Worm (Caenorhabditis elegans): ENCODE data around the gene F44D12.2.

F44D12.2 gene

ce11 chrIV:10046005-10046404 lies 28.5 kb upstream of the F44D12.2 start:
- TF ChIP-seq lin-39 (tag; optimal IDR thresholded peaks at IDR 0.05), result peak; percentile 1
- no peak for TF ChIP-seq nfya-1 (tag; optimal IDR thresholded peaks at IDR 0.05; ENCODE audit: insufficient read depth)
- TF ChIP-seq tbx-2 (tag; optimal IDR thresholded peaks at IDR 0.05), result no peak

ce11 chrIV:10042881-10043280 lies 25.3 kb upstream of the F44D12.2 start, which contains the start of gene frk-1:
Gene frk-1, plus strand, starts transcription at chrIV:10043181.
- TF ChIP-seq nhr-67 (tag; optimal IDR thresholded peaks at IDR 0.05) (no peak), nhr-77 (tag; optimal IDR thresholded peaks at IDR 0.05) (no peak), nhr-76 (tag; optimal IDR thresholded peaks at IDR 0.05) (no peak), ztf-4 (tag; optimal IDR thresholded peaks at IDR 0.05) (no peak), zag-1 (tag; optimal IDR thresholded peaks at IDR 0.05) (no peak), ama-1 (optimal IDR thresholded peaks at IDR 0.05) (no peak), nhr-12 (tag; optimal IDR thresholded peaks at IDR 0.05) (no peak)

- no peak for TF ChIP-seq eor-1 (tag; optimal IDR thresholded peaks at IDR 0.05)
- TF ChIP-seq hmg-11 (tag; optimal IDR thresholded peaks at IDR 0.05), result no peak
- TF ChIP-seq daf-12 (tag; optimal IDR thresholded peaks at IDR 0.05), result no peak
- TF ChIP-seq nhr-28 (tag; optimal IDR thresholded peaks at IDR 0.05), result no peak
- no peak for TF ChIP-seq fkh-10 (GFP tag; optimal IDR thresholded peaks at IDR 0.05)
- TF ChIP-seq ama-1 (optimal IDR thresholded peaks at IDR 0.05), result no peak
- no peak for TF ChIP-seq ztf-11 (tag; optimal IDR thresholded peaks at IDR 0.05)
- TF ChIP-seq zag-1 (tag; optimal IDR thresholded peaks at IDR 0.05), result no peak
- no peak for TF ChIP-seq lsy-12 (tag; optimal IDR thresholded peaks at IDR 0.05)
- TF ChIP-seq sea-2 (GFP tag; optimal IDR thresholded peaks at IDR 0.05), result no peak
- TF ChIP-seq mdl-1 (tag; optimal IDR thresholded peaks at IDR 0.05), result no peak
- no peak for TF ChIP-seq ceh-82 (tag; optimal IDR thresholded peaks at IDR 0.05)
- no peak for TF ChIP-seq fos-1 (tag; optimal IDR thresholded peaks at IDR 0.05)
- TF ChIP-seq snpc-4 (tag; optimal IDR thresholded peaks at IDR 0.05), result no peak
Measured at ce11 chrIV:10040803-10041202, 23.3 kb upstream of the F44D12.2 start, which contains the start of gene dhs-31. Gene dhs-31, minus strand, starts transcription at chrIV:10040903.

ce11 chrIV:10036966-10037365 lies 19.4 kb upstream of the F44D12.2 start, which contains the start of gene F44D12.10:
Gene F44D12.10, minus strand, starts transcription at chrIV:10037066.
- TF ChIP-seq snpc-4 (tag; optimal IDR thresholded peaks at IDR 0.05) (no peak), zag-1 (tag; optimal IDR thresholded peaks at IDR 0.05) (no peak), nhr-77 (tag; optimal IDR thresholded peaks at IDR 0.05) (no peak), eor-1 (tag; optimal IDR thresholded peaks at IDR 0.05) (no peak), nhr-43 (tag; optimal IDR thresholded peaks at IDR 0.05; ENCODE audit: poor library complexity, severe bottlenecking) (no peak), ama-1 (optimal IDR thresholded peaks at IDR 0.05) (no peak), elt-1 (tag; optimal IDR thresholded peaks at IDR 0.05) (no peak), nhr-237 (tag; optimal IDR thresholded peaks at IDR 0.05) (no peak), ZK546.5 (tag; optimal IDR thresholded peaks at IDR 0.05) (no peak), nhr-25 (tag; optimal IDR thresholded peaks at IDR 0.05) (no peak), pqm-1 (tag; optimal IDR thresholded peaks at IDR 0.05) (no peak), jun-1 (tag; optimal IDR thresholded peaks at IDR 0.05) (no peak), unc-39 (tag; optimal IDR thresholded peaks at IDR 0.05) (no peak), ceh-9 (tag; optimal IDR thresholded peaks at IDR 0.05) (no peak), sea-2 (GFP tag; optimal IDR thresholded peaks at IDR 0.05) (no peak), lin-39 (tag; optimal IDR thresholded peaks at IDR 0.05) (no peak)

- TF ChIP-seq ceh-28 (tag; optimal IDR thresholded peaks at IDR 0.05) (no peak), jun-1 (tag; optimal IDR thresholded peaks at IDR 0.05) (no peak), lsy-12 (tag; optimal IDR thresholded peaks at IDR 0.05) (no peak), fkh-2 (tag; optimal IDR thresholded peaks at IDR 0.05) (no peak), elt-2 (tag; optimal IDR thresholded peaks at IDR 0.05) (no peak), sea-2 (GFP tag; optimal IDR thresholded peaks at IDR 0.05) (no peak), unc-62 (GFP tag; optimal IDR thresholded peaks at IDR 0.05) (no peak), zag-1 (tag; optimal IDR thresholded peaks at IDR 0.05) (no peak), ZK546.5 (tag; optimal IDR thresholded peaks at IDR 0.05) (no peak), nhr-23 (tag; optimal IDR thresholded peaks at IDR 0.05) (no peak), elt-3 (tag; optimal IDR thresholded peaks at IDR 0.05) (no peak), nhr-237 (tag; optimal IDR thresholded peaks at IDR 0.05) (no peak), unc-39 (tag; optimal IDR thresholded peaks at IDR 0.05) (no peak), ztf-4 (tag; optimal IDR thresholded peaks at IDR 0.05) (no peak), mml-1 (tag; optimal IDR thresholded peaks at IDR 0.05) (no peak), daf-12 (tag; optimal IDR thresholded peaks at IDR 0.05) (no peak), pha-4 (tag; optimal IDR thresholded peaks at IDR 0.05) (no peak)
Measured at ce11 chrIV:10033053-10033452, 15.5 kb upstream of the F44D12.2 start, which contains the start of gene F44D12.6. Gene F44D12.6, plus strand, starts transcription at chrIV:10033353.
